Worm (Caenorhabditis elegans) whole organism, young adult: ENCODE data around the gene mrpl-53.

Experiments
- D2030.7 ChIP-seq: fragments of 200-800 bp; sonication (Bioruptor generic); IDR thresholded peaks from 2 replicates; pipeline ENCODE4 v1.3.6; 2022; ENCODE audit warnings: missing genetic modification reagents, missing genetic modification characterization, missing compliant biosample characterization
- F10E7.11 ChIP-seq: sonication (generic microtip); optimal IDR thresholded peaks from 2 replicates; lab custom pipeline; 2017; ENCODE audit warnings: mild to moderate bottlenecking, missing genetic modification characterization, moderate library complexity, missing compliant biosample characterization
- F33H1.4 ChIP-seq: fragments of 200-800 bp; sonication (Bioruptor generic); IDR thresholded peaks from 2 replicates; pipeline ENCODE4 v1.3.6; 2022; ENCODE audit warnings: missing genetic modification reagents, missing genetic modification characterization, missing compliant biosample characterization
- F55B11.4 ChIP-seq: sonication (generic microtip); optimal IDR thresholded peaks from 2 replicates; lab custom pipeline; 2016; ENCODE audit warnings: missing compliant biosample characterization, missing genetic modification characterization, borderline replicate concordance; ENCODE audit not compliant: insufficient read depth
- F57A8.1 ChIP-seq: fragments of 200-800 bp; sonication (Bioruptor generic); optimal IDR thresholded peaks from 2 replicates; lab custom pipeline; 2018; ENCODE audit warnings: mild to moderate bottlenecking, missing genetic modification characterization, moderate library complexity, missing compliant biosample characterization
- F57C9.4 ChIP-seq: sonication (generic microtip); optimal IDR thresholded peaks from 2 replicates; lab custom pipeline; 2017; ENCODE audit warnings: mild to moderate bottlenecking, missing genetic modification characterization, missing compliant biosample characterization
- K11D2.4 ChIP-seq: fragments of 200-800 bp; sonication (Bioruptor generic); IDR thresholded peaks from 2 replicates; pipeline ENCODE4 v1.3.6; 2022; ENCODE audit warnings: missing genetic modification reagents, missing genetic modification characterization, missing compliant biosample characterization
- Y56A3A.18 ChIP-seq: fragments of 200-800 bp; sonication (Bioruptor generic); IDR thresholded peaks from 2 replicates; pipeline ENCODE4 v1.3.6; 2022; ENCODE audit warnings: missing genetic modification reagents, missing genetic modification characterization, missing compliant biosample characterization
- Y79H2A.3 ChIP-seq: fragments of 200-800 bp; sonication (Bioruptor generic); conservative IDR thresholded peaks from 2 replicates; pipeline ENCODE4 v1.3.6; 2022; ENCODE audit warnings: missing genetic modification reagents, missing genetic modification characterization, missing compliant biosample characterization
- ZK185.1 ChIP-seq: sonication (generic microtip); optimal IDR thresholded peaks from 2 replicates; lab custom pipeline; 2016; ENCODE audit warnings: mild to moderate bottlenecking, missing genetic modification characterization, missing compliant biosample characterization; ENCODE audit not compliant: poor library complexity, severe bottlenecking
- akir-1 ChIP-seq: fragments of 200-800 bp; sonication (Bioruptor generic); optimal IDR thresholded peaks from 2 replicates; lab custom pipeline; 2018; ENCODE audit warnings: mild to moderate bottlenecking, missing genetic modification characterization, moderate library complexity, missing compliant biosample characterization
- aptf-3 ChIP-seq: fragments of 200-800 bp; sonication (Bioruptor generic); IDR thresholded peaks from 2 replicates; pipeline ENCODE4 v1.3.6; 2022; ENCODE audit warnings: missing genetic modification characterization, missing compliant biosample characterization
- ceh-100 ChIP-seq: fragments of 200-800 bp; sonication (Bioruptor generic); IDR thresholded peaks from 2 replicates; pipeline ENCODE4 v1.3.6; 2022; ENCODE audit warnings: missing genetic modification reagents, missing genetic modification characterization, missing compliant biosample characterization
- ceh-79 ChIP-seq: sonication (generic microtip); optimal IDR thresholded peaks from 2 replicates; lab custom pipeline; 2017; ENCODE audit warnings: mild to moderate bottlenecking, missing genetic modification characterization, missing compliant biosample characterization
- dox-1 ChIP-seq: fragments of 200-800 bp; sonication (Bioruptor generic); IDR thresholded peaks from 2 replicates; pipeline ENCODE4 v1.3.6; 2022; ENCODE audit warnings: missing genetic modification reagents, missing genetic modification characterization, missing compliant biosample characterization
- egrh-3 ChIP-seq: fragments of 200-800 bp; sonication (Bioruptor generic); IDR thresholded peaks from 2 replicates; pipeline ENCODE4 v1.3.6; 2022; ENCODE audit warnings: missing genetic modification reagents, missing genetic modification characterization, missing compliant biosample characterization
- ekl-4 ChIP-seq: fragments of 200-800 bp; sonication (Bioruptor generic); IDR thresholded peaks from 2 replicates; pipeline ENCODE4 v1.3.6; 2022; ENCODE audit warnings: missing genetic modification reagents, missing genetic modification characterization, missing compliant biosample characterization
- ets-4 ChIP-seq: fragments of 200-800 bp; sonication (Bioruptor generic); optimal IDR thresholded peaks from 2 replicates; lab custom pipeline; 2018; ENCODE audit warnings: mild to moderate bottlenecking, missing genetic modification characterization, missing compliant biosample characterization
- hlh-12 ChIP-seq: sonication (generic microtip); optimal IDR thresholded peaks from 2 replicates; lab custom pipeline; 2016; ENCODE audit warnings: missing genetic modification characterization, missing compliant biosample characterization
- hlh-26 ChIP-seq: fragments of 200-800 bp; sonication (Bioruptor generic); conservative IDR thresholded peaks from 2 replicates; pipeline ENCODE4 v1.3.6; 2022; ENCODE audit warnings: missing genetic modification reagents, missing genetic modification characterization, missing compliant biosample characterization
- hrde-1 ChIP-seq: sonication (generic microtip); optimal IDR thresholded peaks from 2 replicates; lab custom pipeline; 2016; ENCODE audit warnings: missing genetic modification characterization, mild to moderate bottlenecking, missing compliant biosample characterization, moderate library complexity, missing genotype, missing genetic modification reagents, borderline replicate concordance
- hsf-1 ChIP-seq: fragments of 200-800 bp; sonication (Bioruptor generic); IDR thresholded peaks from 2 replicates; pipeline ENCODE4 v1.3.6; 2022; ENCODE audit warnings: missing genetic modification reagents, missing genetic modification characterization, missing compliant biosample characterization
- lin-40 ChIP-seq: sonication (generic microtip); optimal IDR thresholded peaks from 2 replicates; lab custom pipeline; 2016; ENCODE audit warnings: missing genetic modification characterization, mild to moderate bottlenecking, missing compliant biosample characterization, missing genotype, missing genetic modification reagents
- madf-3 ChIP-seq: fragments of 200-800 bp; sonication (Bioruptor generic); IDR thresholded peaks from 2 replicates; pipeline ENCODE4 v1.3.6; 2022; ENCODE audit warnings: missing genetic modification reagents, missing genetic modification characterization, missing compliant biosample characterization
- madf-6 ChIP-seq: fragments of 200-800 bp; sonication (Bioruptor generic); IDR thresholded peaks from 2 replicates; pipeline ENCODE4 v1.3.6; 2022; ENCODE audit warnings: missing genetic modification reagents, missing genetic modification characterization, missing compliant biosample characterization
- mxl-1 ChIP-seq: sonication (generic microtip); optimal IDR thresholded peaks from 2 replicates; lab custom pipeline; 2016; ENCODE audit warnings: missing genetic modification characterization, missing compliant biosample characterization
- nfya-1 ChIP-seq: sonication (generic microtip); optimal IDR thresholded peaks from 2 replicates; lab custom pipeline; 2017; ENCODE audit warnings: antibody characterized with exemption, missing compliant biosample characterization, missing genetic modification characterization, borderline replicate concordance; ENCODE audit not compliant: insufficient read depth
- nhr-179 ChIP-seq: sonication (generic microtip); optimal IDR thresholded peaks from 2 replicates; lab custom pipeline; 2016; ENCODE audit warnings: mild to moderate bottlenecking, missing genetic modification characterization, missing compliant biosample characterization
- nhr-90 ChIP-seq: sonication (generic microtip); optimal IDR thresholded peaks from 2 replicates; lab custom pipeline; 2016; ENCODE audit warnings: missing genotype, mild to moderate bottlenecking, missing genetic modification characterization, missing compliant biosample characterization
- pbrm-1 ChIP-seq: fragments of 200-800 bp; sonication (Bioruptor generic); IDR thresholded peaks from 2 replicates; pipeline ENCODE4 v1.3.6; 2022; ENCODE audit warnings: missing genetic modification reagents, missing genetic modification characterization, missing compliant biosample characterization
- pha-4 ChIP-seq: fragments of 150-350 bp; sonication (generic microtip); optimal IDR thresholded peaks from 2 replicates; lab custom pipeline; 2014; ENCODE audit warnings: missing biosample characterization, missing genetic modification reagents, missing genetic modification characterization
- rpc-1 ChIP-seq, 2 experiments: fragments of 150-350 bp in 1 of 2; sonication (generic microtip) in 1 of 2; optimal IDR thresholded peaks; 2 replicates each; lab custom pipeline; 2014 to 2018; ENCODE audit warnings: missing biosample characterization in 1 of 2, missing genetic modification characterization in 1 of 2, missing genetic modification reagents in 1 of 2, missing genotype in 1 of 2
- snpc-3.4 ChIP-seq: sonication (generic microtip); optimal IDR thresholded peaks from 2 replicates; lab custom pipeline; 2017; ENCODE audit warnings: missing genetic modification characterization, mild to moderate bottlenecking, missing compliant biosample characterization, antibody characterized with exemption, moderate library complexity, missing genotype, missing genetic modification reagents
- unc-130 ChIP-seq: sonication (generic microtip); optimal IDR thresholded peaks from 2 replicates; lab custom pipeline; 2016; ENCODE audit warnings: missing genetic modification reagents, missing genetic modification characterization, missing compliant biosample characterization
- zim-3 ChIP-seq: sonication (generic microtip); optimal IDR thresholded peaks from 2 replicates; lab custom pipeline; 2017; ENCODE audit warnings: mild to moderate bottlenecking, missing genetic modification characterization, moderate library complexity, missing compliant biosample characterization
- ztf-26 ChIP-seq: sonication (generic microtip); optimal IDR thresholded peaks from 2 replicates; lab custom pipeline; 2017; ENCODE audit warnings: missing genetic modification characterization, missing compliant biosample characterization

mrpl-53 gene

DNA sequence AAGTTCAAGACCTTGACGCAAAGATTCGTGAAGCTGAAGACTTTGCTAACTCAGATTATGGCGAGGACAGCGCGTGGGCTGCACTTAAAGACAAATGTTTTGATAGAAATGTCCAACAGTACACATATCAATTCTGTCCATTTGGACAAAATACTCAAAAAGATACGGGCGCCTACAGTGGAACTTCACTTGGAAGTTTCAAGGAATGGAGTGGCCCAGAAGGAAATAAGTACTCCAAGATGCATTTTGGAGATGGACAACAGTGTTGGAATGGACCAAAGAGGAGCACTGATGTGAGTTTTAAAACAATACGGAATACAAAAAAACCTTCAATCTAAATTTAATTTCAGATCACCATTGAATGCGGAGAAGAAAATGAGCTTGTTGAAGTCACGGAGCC is 28.5 kb downstream of the mrpl-53 start:
- no peak for TF ChIP-seq Y56A3A.18 (GFP tag; lab: Robert Waterston, UW)
- TF ChIP-seq egrh-3 (GFP tag; lab: Robert Waterston, UW), result no peak
- no peak for TF ChIP-seq F10E7.11 (tag; lab: Kevin White, UChicago)
- TF ChIP-seq Y79H2A.3 (GFP tag; lab: Robert Waterston, UW), result no peak
- TF ChIP-seq unc-130 (GFP tag; lab: Kevin White, UChicago), result no peak
- no peak for TF ChIP-seq lin-40 (tag; lab: Kevin White, UChicago)

- TF ChIP-seq egrh-3 (GFP tag; lab: Robert Waterston, UW) (peak; percentile 14; the same call in 1 of the 2 replicates), aptf-3 (GFP tag; lab: Robert Waterston, UW) (0 out of 2 replicates have a peak, but pooled peaks have one; percentile 22), D2030.7 (GFP tag; lab: Robert Waterston, UW) (peak; percentile 21; the same call in 1 of the 2 replicates), hsf-1 (GFP tag; lab: Robert Waterston, UW) (peak; percentile 95), F33H1.4 (GFP tag; lab: Robert Waterston, UW) (peak; percentile 60), madf-6 (GFP tag; lab: Robert Waterston, UW) (peak; percentile 28), dox-1 (GFP tag; lab: Robert Waterston, UW) (peak; percentile 33; the same call in 1 of the 2 replicates), madf-3 (GFP tag; lab: Robert Waterston, UW) (peak; percentile 70; the same call in 1 of the 2 replicates)
Observed at ce11 chrII:9633956-9634560, 36.6 kb downstream of the mrpl-53 start.

DNA sequence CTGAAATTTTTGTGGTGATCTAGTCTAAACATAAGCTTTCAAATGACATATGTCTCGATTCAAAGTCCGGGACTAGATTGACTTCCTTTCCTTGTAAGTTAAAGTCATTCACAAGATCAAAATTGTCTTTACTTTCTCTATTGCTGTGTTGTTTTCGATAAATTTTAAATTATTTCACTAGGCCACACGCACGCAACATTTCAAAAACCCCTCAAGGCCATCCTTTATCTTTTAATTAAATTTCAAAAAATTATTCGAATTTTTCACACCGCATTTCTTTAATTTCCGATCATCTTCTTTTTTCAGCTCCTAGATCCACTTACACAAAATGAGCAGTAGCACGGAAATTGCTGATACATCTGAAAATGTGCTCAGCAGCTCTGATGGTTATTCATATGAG is 38.9 kb downstream of the mrpl-53 start, which contains the start of gene ZK1307.7:
TSS of gene ZK1307.7 (plus strand) at position 301 of the 400 bp plus-strand sequence.
- no peak for TF ChIP-seq akir-1
- no peak for TF ChIP-seq nhr-90 (tag; lab: Kevin White, UChicago)
- TF ChIP-seq ets-4 (GFP tag; lab: Kevin White, UChicago), result no peak
- no peak for TF ChIP-seq F57C9.4 (tag; lab: Kevin White, UChicago)
- no peak for TF ChIP-seq Y79H2A.3 (GFP tag; lab: Robert Waterston, UW)
- TF ChIP-seq hlh-26, result no peak
- TF ChIP-seq unc-130 (GFP tag; lab: Kevin White, UChicago), result no peak
- TF ChIP-seq pha-4 (tag; lab: Kevin White, UChicago), result no peak
- TF ChIP-seq egrh-3 (GFP tag; lab: Robert Waterston, UW), result no peak
- no peak for TF ChIP-seq mxl-1 (tag; lab: Kevin White, UChicago)
- no peak for TF ChIP-seq ZK185.1 (tag; lab: Kevin White, UChicago)
- no peak for TF ChIP-seq hsf-1 (GFP tag; lab: Robert Waterston, UW)
- no peak for TF ChIP-seq pbrm-1 (GFP tag; lab: Robert Waterston, UW)
- TF ChIP-seq snpc-3.4 (tag; lab: Kevin White, UChicago), result no peak
- TF ChIP-seq, all 124 proteins: peak for 0

DNA sequence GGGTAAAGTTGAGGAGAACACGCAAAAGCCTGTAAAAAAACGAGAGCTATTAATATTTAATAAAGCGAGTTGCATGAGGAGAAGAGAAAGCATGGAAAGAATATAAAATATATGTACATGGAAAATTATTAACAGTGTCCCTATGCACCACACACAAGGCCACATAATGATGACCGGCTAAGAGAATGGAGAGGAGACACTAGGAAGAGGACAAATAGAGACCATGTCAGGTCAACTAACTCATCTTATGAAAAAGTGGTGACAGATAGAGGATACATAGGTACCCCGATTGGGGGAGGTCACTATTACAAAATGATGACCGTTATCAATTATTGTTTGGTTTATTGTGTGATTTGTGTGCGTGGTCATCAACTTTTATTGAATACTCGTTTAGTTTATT is 47.0 kb downstream of the mrpl-53 start, which contains the start of gene fzr-1:
TSS of gene fzr-1 (minus strand) at position 29 of the 400 bp plus-strand sequence.
- TF ChIP-seq hlh-26, result no peak
- no peak for TF ChIP-seq F57A8.1
- no peak for TF ChIP-seq madf-3 (GFP tag; lab: Robert Waterston, UW)
- no peak for TF ChIP-seq snpc-3.4 (tag; lab: Kevin White, UChicago)
- no peak for TF ChIP-seq K11D2.4
- TF ChIP-seq ceh-79 (tag; lab: Kevin White, UChicago), result no peak
- TF ChIP-seq nhr-179 (tag; lab: Kevin White, UChicago), result no peak
- TF ChIP-seq ztf-26 (tag; lab: Kevin White, UChicago), result no peak
- no peak for TF ChIP-seq rpc-1 (optimal IDR thresholded peaks at IDR 0.05; lab: Kevin White, UChicago)
- no peak for TF ChIP-seq rpc-1 (tag; optimal IDR thresholded peaks at IDR 0.05; lab: Kevin White, UChicago)
- no peak for TF ChIP-seq hlh-12 (tag; lab: Kevin White, UChicago)
- TF ChIP-seq zim-3 (tag; lab: Kevin White, UChicago), result no peak
- TF ChIP-seq F55B11.4 (tag; lab: Kevin White, UChicago), result no peak
- no peak for TF ChIP-seq mxl-1 (tag; lab: Kevin White, UChicago)
- no peak for TF ChIP-seq nfya-1
- no peak for TF ChIP-seq ceh-100
- no peak for TF ChIP-seq ekl-4 (GFP tag; lab: Robert Waterston, UW)
- TF ChIP-seq hrde-1 (tag; lab: Kevin White, UChicago), result no peak
